Fruit fly (Drosophila melanogaster) ovary, adult (tissue): ENCODE data around the gene CG32087.

Source experiments
- CG17801 ChIP-seq: fragments of 200-800 bp; optimal IDR thresholded peaks from 2 replicates; lab custom pipeline; 2019; ENCODE audit warnings: missing biosample characterization, mild to moderate bottlenecking, missing genetic modification characterization, moderate library complexity; ENCODE audit not compliant: partially characterized antibody

CG32087 gene

dm6 chr3L:11707978-11708632 is 23.8 kb upstream of the CG32087 start, which contains the start of gene CG11658:
TSS of gene CG11658 (minus strand) at chr3L:11708553.
- TF ChIP-seq CG17801 (GFP tag; lab: Kevin White, UChicago) = peak; percentile 7

dm6 chr3L:11708633-11709116 is 23.3 kb upstream of the CG32087 start, which contains the start of the genes Ccdc56 and mtTFB1:
TSS of gene Ccdc56 (plus strand) at chr3L:11708979.
TSS of gene mtTFB1 (plus strand) at chr3L:11708979.
- TF ChIP-seq CG17801 (GFP tag; lab: Kevin White, UChicago) = no peak

DNA sequence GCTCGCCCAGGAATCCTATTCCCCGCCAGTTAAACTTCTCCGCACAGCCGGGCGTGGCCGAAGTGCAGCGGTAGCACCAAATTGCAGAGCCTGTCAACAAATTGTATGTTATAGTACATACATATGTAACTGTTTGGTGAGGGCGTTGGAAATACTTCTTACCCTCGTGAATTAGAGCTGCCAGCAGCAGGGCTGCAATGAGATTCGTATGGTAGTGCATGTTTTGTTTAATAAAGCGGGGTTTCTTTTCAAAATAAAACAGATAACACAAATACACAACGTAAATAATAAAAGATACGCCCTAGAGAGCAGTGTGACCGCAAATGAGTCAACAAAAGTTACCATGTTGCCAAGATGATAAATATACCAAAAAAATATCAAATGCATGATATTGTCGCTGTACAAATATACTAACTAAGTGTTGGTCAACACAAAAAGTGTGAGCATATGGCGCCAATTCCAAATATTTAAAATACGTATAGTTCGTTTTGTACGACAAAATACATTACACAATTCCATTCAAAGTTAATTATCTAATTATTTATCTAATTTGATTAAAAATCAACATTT is 20.8 kb upstream of the CG32087 start, which contains the start of gene crim:
crim (minus strand) TSS at position 328 of the 570 bp plus-strand sequence.
- no peak for TF ChIP-seq CG17801 (GFP tag; lab: Kevin White, UChicago)

dm6 chr3L:11711789-11712188 is 20.2 kb upstream of the CG32087 start:
- TF ChIP-seq CG17801 (GFP tag; lab: Kevin White, UChicago) = no peak

DNA sequence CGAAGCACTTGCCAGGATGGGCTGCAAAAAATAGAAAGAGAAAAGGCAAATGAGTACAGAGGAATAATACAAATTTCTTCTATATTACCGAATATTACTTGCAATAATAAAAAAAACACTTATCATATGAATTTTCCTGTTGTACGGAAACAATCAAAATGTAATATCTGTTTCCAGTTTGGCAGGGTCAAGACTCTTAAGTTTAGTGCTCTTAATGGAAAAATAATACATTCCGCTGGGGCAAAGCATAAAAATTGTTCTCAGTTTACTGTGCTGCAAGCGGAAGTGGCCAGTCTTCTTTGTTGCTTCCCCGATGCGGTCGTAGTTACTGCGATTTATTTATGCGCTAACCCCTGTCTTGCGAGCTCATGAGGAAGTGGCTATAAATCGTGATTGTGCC is 19.1 kb upstream of the CG32087 start:
- no peak for TF ChIP-seq CG17801 (GFP tag; lab: Kevin White, UChicago)

DNA sequence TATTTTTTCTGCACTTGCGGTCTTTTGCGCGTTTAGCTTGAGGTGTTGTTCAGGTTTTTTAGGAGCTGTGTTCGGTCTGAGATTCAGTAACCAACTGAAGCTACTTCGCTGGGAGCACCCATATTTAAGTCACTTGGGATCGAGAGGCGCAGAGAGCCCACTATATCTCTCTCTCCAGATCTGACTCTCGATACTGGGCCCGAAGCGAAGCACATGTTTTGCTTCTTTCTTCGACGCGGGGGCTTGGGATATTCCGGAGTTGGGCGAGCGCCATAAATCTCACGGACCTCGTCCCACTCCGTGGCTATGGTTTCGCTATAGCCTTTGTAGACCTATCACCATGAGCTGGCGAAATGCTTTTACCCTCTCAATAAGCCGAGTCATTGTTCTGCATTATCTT is 16.8 kb upstream of the CG32087 start, which contains the start of gene CG14132:
CG14132 (minus strand) TSS at position 99 of the 400 bp plus-strand sequence.
- no peak for TF ChIP-seq CG17801 (GFP tag; lab: Kevin White, UChicago)

dm6 chr3L:11716347-11716746 is 15.6 kb upstream of the CG32087 start:
- no peak for TF ChIP-seq CG17801 (GFP tag; lab: Kevin White, UChicago)

DNA sequence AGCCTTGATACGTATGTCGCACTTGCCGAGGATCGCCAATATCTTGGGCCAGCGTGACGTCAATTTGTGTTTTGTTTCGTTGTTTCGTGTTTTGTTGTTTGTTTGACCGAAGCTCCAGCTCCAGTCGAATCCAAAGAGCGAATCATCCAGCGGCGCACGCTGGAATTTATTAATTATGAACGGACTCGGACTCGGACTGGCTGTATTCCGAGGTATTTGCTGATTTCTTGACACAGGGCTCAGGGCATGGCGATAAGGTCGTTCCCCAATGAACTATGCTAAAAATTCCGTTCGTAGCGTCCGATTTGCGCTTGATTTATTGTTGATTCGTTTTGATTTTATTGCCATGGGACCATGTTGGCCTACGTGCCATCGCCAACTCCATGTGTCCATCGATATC is 15.0 kb upstream of the CG32087 start:
- no peak for TF ChIP-seq CG17801 (GFP tag; lab: Kevin White, UChicago)

- TF ChIP-seq CG17801 (GFP tag; lab: Kevin White, UChicago) = no peak
Observed at dm6 chr3L:11717300-11717699, 14.6 kb upstream of the CG32087 start.

- TF ChIP-seq CG17801 (GFP tag; lab: Kevin White, UChicago) = no peak
Observed at dm6 chr3L:11717993-11718392, 13.9 kb upstream of the CG32087 start.

- peak; percentile 51 for TF ChIP-seq CG17801 (GFP tag; lab: Kevin White, UChicago)
Observed at dm6 chr3L:11720780-11721179, 11.2 kb upstream of the CG32087 start, which contains the start of gene Bmcp. TSS of gene Bmcp (plus strand) at chr3L:11720934.

dm6 chr3L:11721498-11721946 is 10.4 kb upstream of the CG32087 start:
- peak; percentile 18 for TF ChIP-seq CG17801 (GFP tag; lab: Kevin White, UChicago)

- no peak for TF ChIP-seq CG17801 (GFP tag; lab: Kevin White, UChicago)
Observed at dm6 chr3L:11728147-11728546, 3.8 kb upstream of the CG32087 start, which contains the start of gene sunn. TSS of gene sunn (plus strand) at chr3L:11728348.

DNA sequence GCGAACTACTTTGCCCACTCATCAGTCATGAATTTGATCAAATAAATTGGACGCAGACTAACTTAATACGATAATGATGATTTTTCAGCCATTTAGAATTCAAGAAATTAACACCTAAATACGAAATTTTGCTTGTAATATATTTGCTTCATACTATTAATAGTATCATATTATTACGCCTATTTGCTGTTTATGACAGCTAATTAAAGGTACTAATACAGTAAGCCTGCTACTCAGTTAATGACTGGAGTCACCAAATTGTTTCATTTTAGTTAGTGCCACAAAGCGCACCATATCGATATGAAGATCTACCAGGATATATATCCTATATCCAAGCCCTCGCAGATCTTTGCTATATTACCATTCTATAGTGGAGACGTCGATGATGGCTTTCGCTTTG is 19.1 kb downstream of the CG32087 start, which contains the start of gene Gr68a:
Gr68a (plus strand) TSS at position 301 of the 400 bp plus-strand sequence.
- no peak for TF ChIP-seq CG17801 (GFP tag; lab: Kevin White, UChicago)

DNA sequence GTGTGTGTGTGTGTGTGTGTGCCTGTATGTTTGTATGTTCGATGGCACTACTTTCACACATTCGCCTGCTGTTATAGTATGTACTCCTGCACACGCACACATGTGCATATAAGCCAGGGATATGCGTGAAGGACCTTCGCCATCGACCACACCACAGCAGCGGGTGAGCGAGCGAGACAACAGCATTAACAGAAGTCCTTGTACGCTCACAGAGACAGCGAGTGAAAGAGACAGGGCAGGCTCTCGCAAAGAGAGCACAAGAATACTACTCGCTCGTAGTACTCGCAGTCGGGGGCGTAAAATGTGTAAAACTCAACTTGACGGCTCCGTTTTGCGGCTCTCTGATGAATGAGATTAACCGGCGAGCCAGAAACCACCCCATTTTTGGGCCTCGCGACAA is 33.0 kb downstream of the CG32087 start:
- TF ChIP-seq CG17801 (GFP tag; lab: Kevin White, UChicago) = no peak
